Fruit fly (Drosophila melanogaster) whole organism, wandering third instar larva: ENCODE measurements around the gene CG42814.

Experiments
- Abd-B ChIP-seq: fragments of >200 bp; optimal IDR thresholded peaks from 2 replicates; lab custom pipeline; 2017; ENCODE audit warnings: missing biosample characterization, missing genetic modification characterization
- Mio ChIP-seq: sonication (Bioruptor generic); optimal IDR thresholded peaks from 2 replicates; lab custom pipeline; 2016; ENCODE audit warnings: missing biosample characterization, missing genetic modification characterization
- Myc ChIP-seq: fragments of >200 bp; optimal IDR thresholded peaks from 2 replicates; lab custom pipeline; 2017
- OdsH ChIP-seq: fragments of 200-800 bp; sonication (Bioruptor generic); optimal IDR thresholded peaks from 2 replicates; lab custom pipeline; 2016; ENCODE audit warnings: missing biosample characterization, mild to moderate bottlenecking, missing genetic modification characterization
- Rel ChIP-seq, 2 experiments: fragments of 200-800 bp; sonication (Bioruptor generic) in 1 of 2; optimal IDR thresholded peaks; 2 replicates in 1 of 2; 3 replicates in 1 of 2; lab custom pipeline; 2016 to 2019; ENCODE audit warnings: mild to moderate bottlenecking in 2 of 2, missing biosample characterization in 2 of 2, missing genetic modification characterization in 2 of 2, moderate library complexity in 1 of 2
- Sp1 ChIP-seq: fragments of 200-800 bp; sonication (Bioruptor generic); optimal IDR thresholded peaks from 3 replicates; lab custom pipeline; 2019; ENCODE audit warnings: missing biosample characterization, mild to moderate bottlenecking, missing genetic modification characterization, moderate library complexity
- br ChIP-seq: fragments of 200-800 bp; sonication (Bioruptor generic); optimal IDR thresholded peaks from 2 replicates; lab custom pipeline; 2016; ENCODE audit warnings: missing biosample characterization, missing genetic modification characterization
- dsf ChIP-seq: sonication (Bioruptor generic); optimal IDR thresholded peaks from 2 replicates; lab custom pipeline; 2016; ENCODE audit warnings: missing biosample characterization, missing genetic modification characterization, borderline replicate concordance
- h ChIP-seq: fragments of 200-800 bp; sonication (Bioruptor generic); optimal IDR thresholded peaks from 3 replicates; lab custom pipeline; 2016; ENCODE audit warnings: missing biosample characterization, mild to moderate bottlenecking, missing genetic modification characterization
- jim ChIP-seq: fragments of 175-275, 200-325 bp; sonication (Bioruptor generic); optimal IDR thresholded peaks from 2 replicates; lab custom pipeline; 2016; ENCODE audit warnings: missing biosample characterization, mild to moderate bottlenecking, missing genetic modification characterization
- psq ChIP-seq: fragments of 200-800 bp; sonication (Bioruptor generic); optimal IDR thresholded peaks from 3 replicates; lab custom pipeline; 2017; ENCODE audit warnings: missing biosample characterization, mild to moderate bottlenecking, missing genetic modification characterization, moderate library complexity
- rgr ChIP-seq: fragments of 200-800 bp; sonication (Bioruptor generic); optimal IDR thresholded peaks from 3 replicates; lab custom pipeline; 2016; ENCODE audit warnings: missing biosample characterization, mild to moderate bottlenecking, missing genetic modification characterization
- sv ChIP-seq: fragments of 200-800 bp; sonication (Bioruptor generic); optimal IDR thresholded peaks from 3 replicates; lab custom pipeline; 2016; ENCODE audit warnings: missing biosample characterization, missing genetic modification characterization

DNA sequence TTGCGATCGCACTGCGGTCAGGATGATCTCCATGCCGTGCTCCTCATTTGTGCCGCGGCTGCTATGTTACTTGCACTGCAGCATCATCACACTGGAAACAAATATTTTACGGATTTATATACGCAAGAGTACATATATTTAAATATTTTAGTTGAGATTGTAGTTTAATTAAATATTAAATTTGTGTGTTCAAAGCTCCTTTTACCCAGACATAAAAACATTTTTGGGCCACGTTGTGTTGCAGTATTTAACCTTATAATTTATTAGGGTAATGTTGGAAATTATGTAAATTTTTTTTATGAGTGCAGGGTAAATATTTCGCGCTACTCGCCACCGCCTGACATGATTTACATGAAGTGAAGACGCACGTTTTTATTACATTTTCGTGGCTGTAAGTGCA, 31.7 kb downstream of the CG42814 start:
- TF ChIP-seq Mio (no peak), Myc (no peak), sv (no peak), psq (no peak), jim (GFP tag; lab: Kevin White, UChicago) (no peak), br (no peak), Rel (GFP tag; optimal IDR thresholded peaks at IDR 0.05; lab: Kevin White, UChicago) (no peak), Rel (tag; optimal IDR thresholded peaks at IDR 0.05; lab: Kevin White, UChicago) (no peak), rgr (peak; percentile 18), Sp1 (GFP tag; lab: Kevin White, UChicago) (peak; percentile 3), OdsH (GFP tag; lab: Kevin White, UChicago) (no peak), Abd-B (GFP tag; lab: Kevin White, UChicago) (no peak), dsf (GFP tag; lab: Kevin White, UChicago) (no peak), h (GFP tag; lab: Kevin White, UChicago) (no peak)
